Worm (Caenorhabditis elegans) whole organism, L4 larva: Measurements from ENCODE around the gene C49A9.2.

Source experiments
- D1046.2 ChIP-seq: fragments of 200-800 bp; sonication (Bioruptor generic); IDR thresholded peaks from 2 replicates; pipeline ENCODE4 v1.3.6; 2022; ENCODE audit warnings: missing genetic modification characterization, missing compliant biosample characterization
- F10B5.3 ChIP-seq: sonication (generic microtip); optimal IDR thresholded peaks from 2 replicates; lab custom pipeline; 2016; ENCODE audit warnings: mild to moderate bottlenecking, missing genetic modification characterization, missing compliant biosample characterization
- R02D3.7 ChIP-seq: fragments of 150-350 bp; sonication (generic microtip); optimal IDR thresholded peaks from 3 replicates; lab custom pipeline; 2014; ENCODE audit warnings: missing biosample characterization, missing genetic modification characterization
- Y105C5A.15 ChIP-seq: fragments of 200-800 bp; sonication (Bioruptor generic); IDR thresholded peaks from 2 replicates; pipeline ENCODE4 v1.3.6; 2022; ENCODE audit warnings: missing genetic modification characterization, missing compliant biosample characterization
- ZK337.2 ChIP-seq: fragments of 200-800 bp; sonication (Bioruptor generic); IDR thresholded peaks from 2 replicates; pipeline ENCODE4 v1.3.6; 2022; ENCODE audit warnings: missing genetic modification reagents, missing genetic modification characterization, missing compliant biosample characterization
- aha-1 ChIP-seq: fragments of 150-350 bp; peaks from one replicate; lab custom pipeline; 2014; ENCODE audit warnings: missing biosample characterization, missing genetic modification characterization
- attf-4 ChIP-seq: sonication (generic microtip); optimal IDR thresholded peaks from 3 replicates; lab custom pipeline; 2017; ENCODE audit warnings: missing biosample characterization, missing genetic modification characterization
- ceh-44 ChIP-seq: fragments of 200-800 bp; sonication (Bioruptor generic); IDR thresholded peaks from 2 replicates; pipeline ENCODE4 v1.3.6; 2022; ENCODE audit warnings: missing genetic modification reagents, missing genetic modification characterization, missing compliant biosample characterization
- ceh-82 ChIP-seq: sonication (generic microtip); optimal IDR thresholded peaks from 2 replicates; lab custom pipeline; 2017; ENCODE audit warnings: missing biosample characterization, missing genetic modification characterization
- daf-16 ChIP-seq, 3 experiments: sonication (generic microtip); optimal IDR thresholded peaks; 2 replicates each; lab custom pipeline; 2016 to 2017; ENCODE audit warnings: missing genetic modification characterization in 3 of 3, missing genetic modification reagents in 3 of 3, mild to moderate bottlenecking in 2 of 3, missing compliant biosample characterization in 2 of 3, missing biosample characterization in 1 of 3, moderate library complexity in 1 of 3
- dmd-6 ChIP-seq: fragments of 200-800 bp; sonication (Bioruptor generic); IDR thresholded peaks from 2 replicates; pipeline ENCODE4 v1.3.6; 2022; ENCODE audit warnings: missing genetic modification reagents, missing genetic modification characterization, missing compliant biosample characterization
- dmd-9 ChIP-seq: fragments of 200-800 bp; sonication (Bioruptor generic); IDR thresholded peaks from 2 replicates; pipeline ENCODE4 v1.3.6; 2022; ENCODE audit warnings: missing genetic modification reagents, missing genetic modification characterization, missing compliant biosample characterization
- duxl-1 ChIP-seq: sonication (generic microtip); optimal IDR thresholded peaks from 2 replicates; lab custom pipeline; 2016; ENCODE audit warnings: mild to moderate bottlenecking, missing genetic modification characterization, moderate library complexity, missing compliant biosample characterization; ENCODE audit not compliant: poor library complexity
- dve-1 ChIP-seq: sonication (generic microtip); optimal IDR thresholded peaks from 2 replicates; lab custom pipeline; 2017; ENCODE audit warnings: antibody characterized with exemption, mild to moderate bottlenecking, missing genetic modification characterization, missing compliant biosample characterization; ENCODE audit not compliant: insufficient read depth
- egl-43 ChIP-seq: fragments of 200-800 bp; sonication (Bioruptor generic); IDR thresholded peaks from 2 replicates; pipeline ENCODE4 v1.3.6; 2022; ENCODE audit warnings: missing genetic modification reagents, missing genetic modification characterization, missing compliant biosample characterization
- hif-1 ChIP-seq, 2 experiments: sonication (generic microtip); optimal IDR thresholded peaks; 2 replicates each; lab custom pipeline; 2016 to 2017; ENCODE audit warnings: missing compliant biosample characterization in 2 of 2, missing genetic modification characterization in 2 of 2, missing genetic modification reagents in 2 of 2, missing genotype in 2 of 2, mild to moderate bottlenecking in 1 of 2
- hlh-11 ChIP-seq: fragments of 200-800 bp; sonication (Bioruptor generic); optimal IDR thresholded peaks from 2 replicates; lab custom pipeline; 2018; ENCODE audit warnings: mild to moderate bottlenecking, missing genetic modification characterization, missing compliant biosample characterization
- hlh-30 ChIP-seq: sonication (generic microtip); optimal IDR thresholded peaks from 2 replicates; lab custom pipeline; 2017; ENCODE audit warnings: antibody characterized with exemption, mild to moderate bottlenecking, missing genetic modification characterization, missing compliant biosample characterization; ENCODE audit not compliant: insufficient read depth
- hmg-1.1 ChIP-seq: fragments of 200-800 bp; sonication (Bioruptor generic); IDR thresholded peaks from 2 replicates; pipeline ENCODE4 v1.3.6; 2022; ENCODE audit warnings: missing genetic modification reagents, missing genetic modification characterization, missing compliant biosample characterization
- lin-1 ChIP-seq: fragments of 200-800 bp; sonication (Bioruptor generic); IDR thresholded peaks from 2 replicates; pipeline ENCODE4 v1.3.6; 2022; ENCODE audit warnings: missing genetic modification reagents, missing genetic modification characterization, missing compliant biosample characterization
- lin-15B ChIP-seq: fragments of 150-350 bp; sonication (generic microtip); optimal IDR thresholded peaks from 3 replicates; lab custom pipeline; 2014; ENCODE audit warnings: missing biosample characterization, missing genetic modification characterization
- lin-38 ChIP-seq: fragments of 200-800 bp; sonication (Bioruptor generic); IDR thresholded peaks from 2 replicates; pipeline ENCODE4 v1.3.6; 2022; ENCODE audit warnings: missing genetic modification reagents, missing genetic modification characterization, missing compliant biosample characterization
- lir-3 ChIP-seq: sonication (generic microtip); optimal IDR thresholded peaks from 2 replicates; lab custom pipeline; 2016; ENCODE audit warnings: mild to moderate bottlenecking, missing genetic modification characterization, missing compliant biosample characterization
- lsy-2 ChIP-seq, 2 experiments: fragments of 150-350 bp in 1 of 2; sonication (generic microtip) in 1 of 2; optimal IDR thresholded peaks; 2 replicates each; lab custom pipeline; 2014 to 2017; ENCODE audit warnings: missing biosample characterization in 2 of 2, missing genetic modification characterization in 2 of 2
- madf-5 ChIP-seq, 2 experiments: fragments of 200-800 bp; sonication (Bioruptor generic); IDR thresholded peaks; 2 replicates each; pipeline ENCODE4 v1.3.6; 2022; ENCODE audit warnings: missing compliant biosample characterization in 2 of 2, missing genetic modification characterization in 2 of 2
- mep-1 ChIP-seq: fragments of 150-350 bp; sonication (generic microtip); optimal IDR thresholded peaks from 3 replicates; lab custom pipeline; 2014; ENCODE audit warnings: missing biosample characterization, missing genetic modification characterization
- nhr-11 ChIP-seq: fragments of 150-350 bp; optimal IDR thresholded peaks from 2 replicates; lab custom pipeline; 2014; ENCODE audit warnings: missing biosample characterization, missing genetic modification characterization
- nhr-237 ChIP-seq: sonication (generic microtip); optimal IDR thresholded peaks from 2 replicates; lab custom pipeline; 2017; ENCODE audit warnings: missing biosample characterization, missing genetic modification characterization
- nhr-28 ChIP-seq: fragments of 150-350 bp; optimal IDR thresholded peaks from 2 replicates; lab custom pipeline; 2014; ENCODE audit warnings: missing biosample characterization, missing genetic modification characterization
- nhr-76 ChIP-seq: fragments of 150-350 bp; optimal IDR thresholded peaks from 2 replicates; lab custom pipeline; 2014; ENCODE audit warnings: missing biosample characterization, missing genetic modification characterization
- nhr-77 ChIP-seq: fragments of 150-350 bp; optimal IDR thresholded peaks from 2 replicates; lab custom pipeline; 2014; ENCODE audit warnings: missing biosample characterization, missing genetic modification characterization
- php-3 ChIP-seq: fragments of 200-800 bp; sonication (Bioruptor generic); IDR thresholded peaks from 2 replicates; pipeline ENCODE4 v1.3.6; 2022; ENCODE audit warnings: missing genetic modification reagents, missing genetic modification characterization, missing compliant biosample characterization
- pqm-1 ChIP-seq: sonication (generic microtip); optimal IDR thresholded peaks from 2 replicates; lab custom pipeline; 2017; ENCODE audit warnings: missing biosample characterization, missing genetic modification characterization
- rbr-2 ChIP-seq: sonication (generic microtip); optimal IDR thresholded peaks from 2 replicates; lab custom pipeline; 2016; ENCODE audit warnings: missing genotype, missing genetic modification characterization, missing compliant biosample characterization
- snpc-4 ChIP-seq: fragments of 150-350 bp; optimal IDR thresholded peaks from 2 replicates; lab custom pipeline; 2014; ENCODE audit warnings: missing biosample characterization, missing genetic modification characterization
- spr-1 ChIP-seq: sonication (generic microtip); optimal IDR thresholded peaks from 2 replicates; lab custom pipeline; 2016; ENCODE audit warnings: mild to moderate bottlenecking, missing genetic modification characterization, missing compliant biosample characterization
- spr-3 ChIP-seq: fragments of 200-800 bp; sonication (Bioruptor generic); optimal IDR thresholded peaks from 2 replicates; lab custom pipeline; 2018; ENCODE audit warnings: mild to moderate bottlenecking, missing genetic modification characterization, missing compliant biosample characterization
- tra-1 ChIP-seq: fragments of 200-800 bp; sonication (Bioruptor generic); IDR thresholded peaks from 2 replicates; pipeline ENCODE4 v1.3.6; 2022; ENCODE audit warnings: missing genetic modification reagents, missing genetic modification characterization, missing compliant biosample characterization
- unc-39 ChIP-seq: sonication (generic microtip); optimal IDR thresholded peaks from 2 replicates; lab custom pipeline; 2017; ENCODE audit warnings: missing biosample characterization, missing genetic modification characterization
- unc-62 ChIP-seq, 3 experiments: fragments of 150-350 bp in 1 of 3; sonication (generic microtip); optimal IDR thresholded peaks in 2 of 3; peaks in 1 of 3; 1 replicate in 1 of 3; 2 replicates in 2 of 3; lab custom pipeline; 2014 to 2017; ENCODE audit warnings: missing biosample characterization in 3 of 3, missing genetic modification characterization in 3 of 3, missing genetic modification reagents in 3 of 3, missing genotype in 1 of 3
- zag-1 ChIP-seq: fragments of 150-350 bp; optimal IDR thresholded peaks from 2 replicates; lab custom pipeline; 2014; ENCODE audit warnings: missing biosample characterization, missing genetic modification characterization
- zip-2 ChIP-seq: fragments of 150-350 bp; optimal IDR thresholded peaks from 2 replicates; lab custom pipeline; 2014; ENCODE audit warnings: missing biosample characterization, missing genetic modification characterization
- ztf-7 ChIP-seq: fragments of 150-350 bp; optimal IDR thresholded peaks from 2 replicates; lab custom pipeline; 2014; ENCODE audit warnings: missing biosample characterization, missing genetic modification characterization

C49A9.2 gene

ce11 chrIV:6206294-6206776 lies 18.9 kb upstream of the C49A9.2 start, which contains the start of gene C49A9.10 (continued):
- TF ChIP-seq attf-4 (no peak), daf-16 (GFP tag; optimal IDR thresholded peaks at IDR 0.05; lab: Kevin White, UChicago) (peak in 1 of 2 experiments; percentile 57), daf-16 (tag; optimal IDR thresholded peaks at IDR 0.05; lab: Kevin White, UChicago) (peak; percentile 69), hlh-30 (tag; lab: Kevin White, UChicago) (peak; percentile 77), tra-1 (GFP tag; lab: Robert Waterston, UW) (peak; percentile 73; the same call in 1 of the 2 replicates), nhr-76 (tag; lab: Kevin White, UChicago) (no peak), unc-62 (GFP tag; optimal IDR thresholded peaks at IDR 0.05 in 1 of 2; lab: Kevin White, UChicago) (peak in 1 of 2 experiments; percentile 13), unc-62 (tag; optimal IDR thresholded peaks at IDR 0.05; lab: Kevin White, UChicago) (no peak), F10B5.3 (peak; percentile 59), ceh-44 (GFP tag; lab: Robert Waterston, UW) (peak; percentile 52; the same call in 1 of the 2 replicates), lsy-2 (tag; optimal IDR thresholded peaks at IDR 0.05; lab: Kevin White, UChicago) (peak in 1 of 2 experiments; percentile 89), rbr-2 (peak; percentile 70), aha-1 (tag; lab: Kevin White, UChicago) (peak; percentile 52), ztf-7 (tag; lab: Kevin White, UChicago) (peak; percentile 55), nhr-77 (peak; percentile 59), duxl-1 (tag; lab: Kevin White, UChicago) (peak; percentile 69), egl-43 (no peak), dve-1 (tag; lab: Kevin White, UChicago) (peak; percentile 73), nhr-11 (tag; lab: Kevin White, UChicago) (peak; percentile 3), dmd-9 (GFP tag; lab: Robert Waterston, UW) (peak; percentile 83), hif-1 (tag; optimal IDR thresholded peaks at IDR 0.05; lab: Kevin White, UChicago) (peak in 1 of 2 experiments; percentile 92), ZK337.2 (GFP tag; lab: Robert Waterston, UW) (peak; percentile 94)

- TF ChIP-seq Y105C5A.15 (GFP tag; lab: Robert Waterston, UW) (no peak), lin-1 (GFP tag; lab: Robert Waterston, UW) (no peak), unc-62 (GFP tag; optimal IDR thresholded peaks at IDR 0.05 in 1 of 2; lab: Kevin White, UChicago) (peak in 1 of 2 experiments; percentile 3), unc-62 (tag; optimal IDR thresholded peaks at IDR 0.05; lab: Kevin White, UChicago) (no peak), zip-2 (tag; lab: Kevin White, UChicago) (peak; percentile 93)
These were observed 15.9 kb upstream of the C49A9.2 start for ce11 chrIV:6209337-6209736.

- peak; percentile 41 for TF ChIP-seq dmd-6 (GFP tag; lab: Robert Waterston, UW)
These were observed 15.3 kb upstream of the C49A9.2 start for ce11 chrIV:6209958-6210357.

- TF ChIP-seq lin-15B (tag; lab: Kevin White, UChicago) (no peak), nhr-28 (tag; lab: Kevin White, UChicago) (peak; percentile 36), egl-43 (no peak), zag-1 (no peak), lir-3 (tag; lab: Kevin White, UChicago) (no peak), spr-3 (GFP tag; lab: Kevin White, UChicago) (no peak), hlh-30 (tag; lab: Kevin White, UChicago) (peak; percentile 32), mep-1 (tag; lab: Kevin White, UChicago) (no peak), madf-5 (GFP tag; IDR thresholded peaks at IDR 0.05; lab: Robert Waterston, UW) (no peak), ZK337.2 (GFP tag; lab: Robert Waterston, UW) (no peak), unc-39 (tag; lab: Kevin White, UChicago) (no peak), R02D3.7 (tag; lab: Kevin White, UChicago) (no peak), snpc-4 (tag; lab: Kevin White, UChicago) (no peak), hlh-11 (tag; lab: Kevin White, UChicago) (peak; percentile 52), daf-16 (GFP tag; optimal IDR thresholded peaks at IDR 0.05; lab: Kevin White, UChicago) (no peak), daf-16 (tag; optimal IDR thresholded peaks at IDR 0.05; lab: Kevin White, UChicago) (peak; percentile 96), spr-1 (tag; lab: Kevin White, UChicago) (no peak), nhr-237 (no peak), dve-1 (tag; lab: Kevin White, UChicago) (peak; percentile 64), php-3 (GFP tag; lab: Robert Waterston, UW) (0 out of 2 replicates have a peak, but pooled peaks have one; percentile 28), zip-2 (tag; lab: Kevin White, UChicago) (no peak), ceh-82 (no peak), lin-38 (GFP tag; lab: Robert Waterston, UW) (no peak), dmd-6 (GFP tag; lab: Robert Waterston, UW) (peak; percentile 22; the same call in 1 of the 2 replicates), pqm-1 (peak; percentile 78), nhr-77 (peak; percentile 11), hmg-1.1 (GFP tag; lab: Robert Waterston, UW) (no peak), D1046.2 (GFP tag; lab: Robert Waterston, UW) (no peak)
These were observed 14.7 kb upstream of the C49A9.2 start, which contains the start of the genes ugt-24 and C49A9.6 for ce11 chrIV:6210574-6210973. TSS of gene ugt-24 (minus strand) at chrIV:6210720. TSS of gene C49A9.6 (plus strand) at chrIV:6210936.
